Worm (Caenorhabditis elegans): Measurements from ENCODE around the gene Y54G11A.17.

Gene Y54G11A.17

DNA sequence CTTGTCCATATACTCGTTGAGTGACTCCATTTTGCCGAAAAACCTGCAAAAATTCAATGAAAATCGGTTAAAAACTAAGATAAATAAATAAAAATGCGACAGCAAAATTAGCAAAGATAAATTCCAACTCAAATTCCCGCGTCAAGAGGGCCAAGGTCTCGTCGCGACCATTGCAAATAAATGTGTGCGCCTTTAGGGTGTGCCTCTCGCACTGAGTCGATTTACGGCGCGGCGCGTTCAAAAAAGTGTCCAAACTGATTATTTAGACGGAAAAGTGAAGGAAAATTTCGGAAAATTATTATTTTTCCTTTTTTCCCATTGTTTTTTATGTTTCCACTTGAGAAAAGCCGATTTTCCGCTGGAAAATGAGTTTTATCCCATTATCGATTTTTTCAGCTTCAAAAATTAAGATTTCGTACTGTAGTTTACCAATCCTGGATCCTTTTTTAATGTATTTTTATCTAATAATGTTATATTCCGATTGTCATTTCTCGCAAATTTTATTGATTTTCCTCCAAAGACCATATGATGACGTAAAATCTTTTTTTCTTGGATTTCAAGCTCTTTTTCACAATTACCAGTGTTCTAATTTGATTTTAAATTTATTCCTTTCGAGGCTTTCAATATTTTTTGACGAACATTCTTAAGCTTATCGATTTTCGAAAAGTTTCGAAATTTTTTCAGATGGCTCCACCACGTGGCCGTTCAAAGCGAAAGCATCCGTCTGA lies 41.0 kb upstream of the Y54G11A.17 start, which contains the start of the genes kbp-3 and nurf-1 (continued):
- peak; percentile 62 for TF ChIP-seq skn-1 (tag; optimal IDR thresholded peaks at IDR 0.05)
- no peak for TF ChIP-seq grh-1 (GFP tag; IDR thresholded peaks at IDR 0.05)
- no peak for TF ChIP-seq nhr-76 (tag; optimal IDR thresholded peaks at IDR 0.05)
- peak; percentile 23 for TF ChIP-seq fkh-8 (tag; optimal IDR thresholded peaks at IDR 0.05)

- no peak for TF ChIP-seq nhr-76 (tag; optimal IDR thresholded peaks at IDR 0.05)
- TF ChIP-seq hlh-4 (tag; optimal IDR thresholded peaks at IDR 0.05): no peak
- TF ChIP-seq fkh-8 (tag; optimal IDR thresholded peaks at IDR 0.05): no peak
- TF ChIP-seq dsc-1 (tag; optimal IDR thresholded peaks at IDR 0.05): no peak
- no peak for TF ChIP-seq lin-35 (GFP tag; optimal IDR thresholded peaks at IDR 0.05)
- no peak for TF ChIP-seq tlp-1 (tag; optimal IDR thresholded peaks at IDR 0.05)
- TF ChIP-seq nhr-71 (tag; optimal IDR thresholded peaks at IDR 0.05): no peak
- TF ChIP-seq egl-13 (tag; optimal IDR thresholded peaks at IDR 0.05): no peak
- TF ChIP-seq fkh-10 (GFP tag; optimal IDR thresholded peaks at IDR 0.05): no peak
- TF ChIP-seq blmp-1 (tag; optimal IDR thresholded peaks at IDR 0.05): no peak
- TF ChIP-seq aly-2 (tag; optimal IDR thresholded peaks at IDR 0.05): no peak
- TF ChIP-seq lin-39 (tag; optimal IDR thresholded peaks at IDR 0.05): no peak
These were observed 39.0 kb upstream of the Y54G11A.17 start, which contains the start of gene F26H11.8 for ce11 chrII:14388213-14388612. Gene F26H11.8, plus strand, starts transcription at chrII:14388513.

ce11 chrII:14383644-14384043 lies 34.4 kb upstream of the Y54G11A.17 start, which contains the start of gene mes-2:
Gene mes-2, plus strand, starts transcription at chrII:14383973.
- peak; percentile 81 for TF ChIP-seq aly-2 (tag; optimal IDR thresholded peaks at IDR 0.05)
- no peak for TF ChIP-seq fkh-4 (tag; optimal IDR thresholded peaks at IDR 0.05; ENCODE audit: borderline replicate concordance)
- peak in 2 of 6 experiments; percentile 27 to 39 for TF ChIP-seq elt-3 (tag; optimal IDR thresholded peaks at IDR 0.05)
- TF ChIP-seq ets-5 (GFP tag; IDR thresholded peaks at IDR 0.05): no peak
- peak; percentile 80 for TF ChIP-seq nhr-20 (tag; optimal IDR thresholded peaks at IDR 0.05)
- TF ChIP-seq mdl-1 (tag; optimal IDR thresholded peaks at IDR 0.05): peak in 1 of 2 experiments; percentile 78
- no peak for TF ChIP-seq nhr-84 (tag; optimal IDR thresholded peaks at IDR 0.05)
- no peak for TF ChIP-seq nhr-12 (tag; optimal IDR thresholded peaks at IDR 0.05)
- TF ChIP-seq tlp-1 (tag; optimal IDR thresholded peaks at IDR 0.05): no peak
- TF ChIP-seq alr-1 (tag; optimal IDR thresholded peaks at IDR 0.05; ENCODE audit: borderline replicate concordance): no peak
- TF ChIP-seq mab-9 (GFP tag; IDR thresholded peaks at IDR 0.05): 0 out of 2 replicates have a peak, but pooled peaks have one; percentile 31
- peak; percentile 6 for TF ChIP-seq lir-3 (tag; optimal IDR thresholded peaks at IDR 0.05; ENCODE audit: poor library complexity)
- TF ChIP-seq nhr-71 (tag; optimal IDR thresholded peaks at IDR 0.05): peak; percentile 89
- TF ChIP-seq unc-30 (tag; optimal IDR thresholded peaks at IDR 0.05): no peak
- TF ChIP-seq efl-1 (optimal IDR thresholded peaks at IDR 0.05): peak; percentile 99 to 100
- peak; percentile 99 to 100 for TF ChIP-seq efl-1 (GFP tag; optimal IDR thresholded peaks at IDR 0.05 in 1 of 2)
- TF ChIP-seq ceh-88 (GFP tag; IDR thresholded peaks at IDR 0.05): peak; percentile 46; the same call in 1 of the 2 replicates
- peak; percentile 49 for TF ChIP-seq zip-4 (GFP tag; optimal IDR thresholded peaks at IDR 0.05)
- peak; percentile 90 for TF ChIP-seq snu-23 (GFP tag; optimal IDR thresholded peaks at IDR 0.05)
- no peak for TF ChIP-seq lin-14 (GFP tag; optimal IDR thresholded peaks at IDR 0.05)
- no peak for TF ChIP-seq sup-37 (GFP tag; optimal IDR thresholded peaks at IDR 0.05)
- peak; percentile 70 for TF ChIP-seq F16B12.6 (tag; optimal IDR thresholded peaks at IDR 0.05)
- no peak for TF ChIP-seq ceh-63 (GFP tag; optimal IDR thresholded peaks at IDR 0.05)
- TF ChIP-seq grh-1 (GFP tag; IDR thresholded peaks at IDR 0.05): peak; percentile 59; the same call in 1 of the 2 replicates
- peak; percentile 77 for TF ChIP-seq lin-15B (tag; optimal IDR thresholded peaks at IDR 0.05)
- TF ChIP-seq tbx-2 (tag; optimal IDR thresholded peaks at IDR 0.05): peak; percentile 83
- TF ChIP-seq rnt-1 (tag; optimal IDR thresholded peaks at IDR 0.05): peak; percentile 88
- peak; percentile 83 for TF ChIP-seq nhr-85 (tag)
- peak; percentile 76 for TF ChIP-seq unc-86 (tag; optimal IDR thresholded peaks at IDR 0.05)
- TF ChIP-seq aha-1 (tag; optimal IDR thresholded peaks at IDR 0.05): no peak
- TF ChIP-seq ztf-4 (tag; optimal IDR thresholded peaks at IDR 0.05): peak; percentile 73
- TF ChIP-seq egl-27 (tag; optimal IDR thresholded peaks at IDR 0.05): no peak
- TF ChIP-seq hlh-4 (tag; optimal IDR thresholded peaks at IDR 0.05): no peak
- TF ChIP-seq blmp-1 (tag; optimal IDR thresholded peaks at IDR 0.05): no peak
- peak; percentile 20 for TF ChIP-seq fkh-10 (GFP tag; optimal IDR thresholded peaks at IDR 0.05)
- peak; percentile 98 to 99 for TF ChIP-seq lin-35 (GFP tag; optimal IDR thresholded peaks at IDR 0.05)
- peak; percentile 73 for TF ChIP-seq fkh-8 (tag; optimal IDR thresholded peaks at IDR 0.05)
- TF ChIP-seq lin-13 (GFP tag; optimal IDR thresholded peaks at IDR 0.05): peak; percentile 67
- peak; percentile 72 for TF ChIP-seq irx-1 (tag; optimal IDR thresholded peaks at IDR 0.05)
- peak; percentile 26 for TF ChIP-seq C04F5.9 (tag; optimal IDR thresholded peaks at IDR 0.05)
- TF ChIP-seq ces-1 (GFP tag; optimal IDR thresholded peaks at IDR 0.05): no peak

All from whole organism, L1 larva.